Worm (Caenorhabditis elegans) whole organism, L1 larva: Measurements from ENCODE around the gene C25E10.16.

Experiments
- F16B12.6 ChIP-seq: fragments of 150-350 bp; optimal IDR thresholded peaks from 2 replicates; lab custom pipeline; 2014; ENCODE audit warnings: missing biosample characterization, missing genetic modification characterization
- Y116A8C.19 ChIP-seq: sonication (generic microtip); optimal IDR thresholded peaks from 2 replicates; lab custom pipeline; 2016; ENCODE audit warnings: missing compliant biosample characterization, missing genetic modification characterization, borderline replicate concordance
- aha-1 ChIP-seq: fragments of 150-350 bp; optimal IDR thresholded peaks from 2 replicates; lab custom pipeline; 2014; ENCODE audit warnings: missing biosample characterization, missing genetic modification characterization
- blmp-1 ChIP-seq: fragments of 150-350 bp; optimal IDR thresholded peaks from 2 replicates; lab custom pipeline; 2014; ENCODE audit warnings: missing biosample characterization, missing genetic modification characterization
- ceh-90 ChIP-seq: sonication (generic microtip); optimal IDR thresholded peaks from 2 replicates; lab custom pipeline; 2016; ENCODE audit warnings: missing genetic modification characterization, missing compliant biosample characterization
- ces-1 ChIP-seq: fragments of 150-350 bp; optimal IDR thresholded peaks from 2 replicates; lab custom pipeline; 2014; ENCODE audit warnings: missing biosample characterization, missing genetic modification reagents, missing genetic modification characterization
- dsc-1 ChIP-seq: sonication (generic microtip); optimal IDR thresholded peaks from 2 replicates; lab custom pipeline; 2016; ENCODE audit warnings: mild to moderate bottlenecking, missing genetic modification characterization, missing compliant biosample characterization
- egl-13 ChIP-seq: sonication (generic microtip); optimal IDR thresholded peaks from 2 replicates; lab custom pipeline; 2016; ENCODE audit warnings: missing genotype, missing genetic modification reagents, missing genetic modification characterization, missing compliant biosample characterization
- egl-27 ChIP-seq, 2 experiments: fragments of 150-350 bp in 1 of 2; sonication (generic microtip); optimal IDR thresholded peaks; 3 replicates each; lab custom pipeline; 2017 to 2018; ENCODE audit warnings: missing biosample characterization in 2 of 2, missing genetic modification characterization in 2 of 2, missing genetic modification reagents in 2 of 2
- elt-2 ChIP-seq: sonication (generic microtip); optimal IDR thresholded peaks from 2 replicates; lab custom pipeline; 2016; ENCODE audit warnings: missing genetic modification characterization, mild to moderate bottlenecking, inconsistent platforms, missing compliant biosample characterization, missing genetic modification reagents
- fkh-10 ChIP-seq: sonication (generic microtip); optimal IDR thresholded peaks from 2 replicates; lab custom pipeline; 2017; ENCODE audit warnings: missing biosample characterization, missing genetic modification reagents, missing genetic modification characterization
- fkh-8 ChIP-seq: sonication (generic microtip); optimal IDR thresholded peaks from 2 replicates; lab custom pipeline; 2016; ENCODE audit warnings: mild to moderate bottlenecking, missing genetic modification characterization, missing compliant biosample characterization
- grh-1 ChIP-seq: fragments of 200-800 bp; sonication (Bioruptor generic); IDR thresholded peaks from 2 replicates; pipeline ENCODE4 v1.3.6; 2022; ENCODE audit warnings: missing genetic modification reagents, missing genetic modification characterization, missing compliant biosample characterization
- hlh-17 ChIP-seq: fragments of 200-800 bp; sonication (Bioruptor generic); optimal IDR thresholded peaks from 2 replicates; lab custom pipeline; 2018; ENCODE audit warnings: missing genetic modification characterization, mild to moderate bottlenecking, missing compliant biosample characterization, moderate library complexity, borderline replicate concordance
- jun-1 ChIP-seq: fragments of 150-350 bp; optimal IDR thresholded peaks from 2 replicates; lab custom pipeline; 2014; ENCODE audit warnings: missing biosample characterization, missing genetic modification reagents, missing genetic modification characterization
- lin-14 ChIP-seq: fragments of 200-800 bp; sonication (Bioruptor generic); optimal IDR thresholded peaks from 2 replicates; lab custom pipeline; 2018; ENCODE audit warnings: mild to moderate bottlenecking, missing genetic modification characterization, moderate library complexity, missing compliant biosample characterization
- lin-35 ChIP-seq, 2 experiments: fragments of 150-350 bp; optimal IDR thresholded peaks; 2 replicates each; lab custom pipeline; 2014; ENCODE audit warnings: missing biosample characterization in 2 of 2, missing genetic modification characterization in 2 of 2, missing genetic modification reagents in 2 of 2
- lin-39 ChIP-seq: fragments of 150-350 bp; optimal IDR thresholded peaks from 2 replicates; lab custom pipeline; 2014; ENCODE audit warnings: missing biosample characterization, missing genetic modification reagents, missing genetic modification characterization
- lsy-2 ChIP-seq, 2 experiments: fragments of 150-350 bp; optimal IDR thresholded peaks; 2 replicates each; lab custom pipeline; 2014; ENCODE audit warnings: missing biosample characterization in 2 of 2, missing genetic modification characterization in 2 of 2
- mab-9 ChIP-seq: fragments of 200-800 bp; sonication (Bioruptor generic); IDR thresholded peaks from 2 replicates; pipeline ENCODE4 v1.3.6; 2022; ENCODE audit warnings: missing genetic modification reagents, missing genetic modification characterization, missing compliant biosample characterization
- mdl-1 ChIP-seq, 2 experiments: fragments of 150-350 bp; optimal IDR thresholded peaks; 2 replicates each; lab custom pipeline; 2014 to 2017; ENCODE audit warnings: missing biosample characterization in 2 of 2, missing genetic modification characterization in 2 of 2, inconsistent platforms in 1 of 2
- mef-2 ChIP-seq: fragments of 150-350 bp; optimal IDR thresholded peaks from 2 replicates; lab custom pipeline; 2014; ENCODE audit warnings: missing biosample characterization, missing genetic modification characterization
- nhr-19 ChIP-seq: fragments of 200-800 bp; sonication (Bioruptor generic); conservative IDR thresholded peaks from 2 replicates; pipeline ENCODE4 v1.3.6; 2022; ENCODE audit warnings: missing genetic modification characterization, missing compliant biosample characterization
- nhr-20 ChIP-seq: sonication (generic microtip); optimal IDR thresholded peaks from 2 replicates; lab custom pipeline; 2016; ENCODE audit warnings: mild to moderate bottlenecking, missing genetic modification characterization, missing compliant biosample characterization
- nhr-237 ChIP-seq: fragments of 150-350 bp; optimal IDR thresholded peaks from 2 replicates; lab custom pipeline; 2014; ENCODE audit warnings: missing biosample characterization, missing genetic modification characterization
- nhr-71 ChIP-seq: sonication (generic microtip); optimal IDR thresholded peaks from 2 replicates; lab custom pipeline; 2016; ENCODE audit warnings: mild to moderate bottlenecking, missing genetic modification characterization, moderate library complexity, missing compliant biosample characterization
- nhr-76 ChIP-seq: sonication (generic microtip); optimal IDR thresholded peaks from 2 replicates; lab custom pipeline; 2017; ENCODE audit warnings: missing biosample characterization, missing genetic modification characterization
- nhr-77 ChIP-seq: fragments of 150-350 bp; optimal IDR thresholded peaks from 2 replicates; lab custom pipeline; 2014; ENCODE audit warnings: missing biosample characterization, missing genetic modification characterization
- nhr-85 ChIP-seq: sonication (generic microtip); peaks from one replicate; lab custom pipeline; 2016; ENCODE audit warnings: missing genetic modification characterization, inconsistent platforms, missing compliant biosample characterization
- nhr-90 ChIP-seq: sonication (generic microtip); optimal IDR thresholded peaks from 2 replicates; lab custom pipeline; 2016; ENCODE audit warnings: mild to moderate bottlenecking, missing genetic modification characterization, missing compliant biosample characterization; ENCODE audit not compliant: poor library complexity
- pag-3 ChIP-seq: sonication (generic microtip); optimal IDR thresholded peaks from 2 replicates; lab custom pipeline; 2017; ENCODE audit warnings: missing genetic modification characterization, mild to moderate bottlenecking, missing compliant biosample characterization, antibody characterized with exemption, borderline replicate concordance; ENCODE audit not compliant: insufficient read depth
- pax-3 ChIP-seq: fragments of 200-800 bp; sonication (Bioruptor generic); optimal IDR thresholded peaks from 2 replicates; lab custom pipeline; 2018; ENCODE audit warnings: mild to moderate bottlenecking, missing genetic modification characterization, moderate library complexity, missing compliant biosample characterization
- rnt-1 ChIP-seq: sonication (generic microtip); optimal IDR thresholded peaks from 2 replicates; lab custom pipeline; 2016; ENCODE audit warnings: mild to moderate bottlenecking, missing genetic modification characterization, moderate library complexity, missing compliant biosample characterization
- skn-1 ChIP-seq: fragments of 150-350 bp; optimal IDR thresholded peaks from 2 replicates; lab custom pipeline; 2014; ENCODE audit warnings: missing biosample characterization, missing genetic modification characterization
- snu-23 ChIP-seq: sonication (generic microtip); optimal IDR thresholded peaks from 2 replicates; lab custom pipeline; 2016; ENCODE audit warnings: missing genetic modification characterization, missing compliant biosample characterization
- sox-4 ChIP-seq: sonication (generic microtip); optimal IDR thresholded peaks from 2 replicates; lab custom pipeline; 2016; ENCODE audit warnings: missing genetic modification characterization, missing compliant biosample characterization
- swsn-7 ChIP-seq: sonication (generic microtip); optimal IDR thresholded peaks from 2 replicates; lab custom pipeline; 2016; ENCODE audit warnings: missing genetic modification characterization, missing compliant biosample characterization
- tbx-2 ChIP-seq: sonication (generic microtip); optimal IDR thresholded peaks from 2 replicates; lab custom pipeline; 2016; ENCODE audit warnings: missing genetic modification characterization, missing compliant biosample characterization
- tlp-1 ChIP-seq: fragments of 150-350 bp; optimal IDR thresholded peaks from 2 replicates; lab custom pipeline; 2014; ENCODE audit warnings: missing biosample characterization, missing genetic modification characterization
- unc-130 ChIP-seq: fragments of 150-350 bp; optimal IDR thresholded peaks from 2 replicates; lab custom pipeline; 2017; ENCODE audit warnings: missing biosample characterization, missing genetic modification characterization, inconsistent platforms
- unc-62 ChIP-seq: fragments of 150-350 bp; optimal IDR thresholded peaks from 2 replicates; lab custom pipeline; 2014; ENCODE audit warnings: missing biosample characterization, missing genetic modification reagents, missing genetic modification characterization
- vab-15 ChIP-seq: sonication (generic microtip); optimal IDR thresholded peaks from 2 replicates; lab custom pipeline; 2017; ENCODE audit warnings: missing genotype, mild to moderate bottlenecking, missing genetic modification characterization, missing compliant biosample characterization
- xbp-1 ChIP-seq: sonication (generic microtip); optimal IDR thresholded peaks from 2 replicates; lab custom pipeline; 2016; ENCODE audit warnings: missing genetic modification characterization, missing compliant biosample characterization
- ztf-11 ChIP-seq, 2 experiments: sonication (generic microtip); optimal IDR thresholded peaks; 2 replicates each; lab custom pipeline; 2016 to 2017; ENCODE audit warnings: missing genetic modification characterization in 2 of 2, missing biosample characterization in 1 of 2, missing compliant biosample characterization in 1 of 2

The C25E10.16 gene

DNA sequence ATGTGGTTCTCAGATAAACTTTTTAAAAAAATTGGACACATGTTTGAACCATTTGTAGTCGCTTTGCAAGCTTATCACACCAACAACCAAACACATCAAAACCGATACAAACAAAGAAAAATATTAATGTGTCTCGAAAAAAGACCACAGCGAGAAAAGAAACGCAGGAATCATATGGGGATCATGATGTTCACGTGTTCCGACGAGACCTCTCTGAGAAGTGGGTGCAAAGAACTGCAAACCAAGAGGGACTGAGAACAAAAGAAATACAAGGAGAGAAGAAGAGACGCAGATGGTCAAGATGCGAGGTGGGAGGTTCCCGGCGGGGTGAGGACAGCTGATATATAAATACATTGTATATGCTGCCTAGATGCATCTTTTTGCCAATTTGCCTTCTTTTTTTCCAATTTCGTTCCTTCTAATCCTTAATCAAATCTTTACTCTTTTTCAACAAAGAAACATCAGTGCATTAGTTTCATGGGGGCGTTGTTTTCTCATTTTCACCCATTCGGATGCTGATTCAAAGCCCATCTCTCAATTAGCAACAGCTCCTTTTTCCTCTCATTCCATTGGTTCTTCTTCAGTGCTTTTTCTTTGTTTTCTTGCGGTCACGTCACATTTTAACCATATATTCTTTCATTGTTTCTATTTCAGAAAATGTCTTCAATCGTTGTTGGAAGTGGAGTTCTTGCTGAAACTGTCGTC, 36.4 kb upstream of the C25E10.16 start, which contains the start of gene F21C10.10 (continued):
- peak in 1 of 2 experiments; percentile 98 for TF ChIP-seq mdl-1 (tag; optimal IDR thresholded peaks at IDR 0.05; lab: Kevin White, UChicago)
- no peak for TF ChIP-seq Y116A8C.19 (tag; lab: Kevin White, UChicago)
- no peak for TF ChIP-seq nhr-76 (tag; lab: Kevin White, UChicago)
- TF ChIP-seq dsc-1 (tag; lab: Kevin White, UChicago), result peak; percentile 21
- TF ChIP-seq pag-3 (tag; lab: Kevin White, UChicago), result no peak
- TF ChIP-seq nhr-20, result peak; percentile 97
- peak; percentile 77 for TF ChIP-seq skn-1 (tag; lab: Kevin White, UChicago)
- peak; percentile 41 for TF ChIP-seq jun-1 (tag; lab: Kevin White, UChicago)
- TF ChIP-seq nhr-77 (tag; lab: Kevin White, UChicago), result peak; percentile 36
- peak; percentile 96 for TF ChIP-seq nhr-19
- peak; percentile 84 for TF ChIP-seq nhr-90
- peak; percentile 70 to 74 for TF ChIP-seq lsy-2 (tag; optimal IDR thresholded peaks at IDR 0.05; lab: Kevin White, UChicago)
- peak; percentile 58 to 87 for TF ChIP-seq lin-35 (GFP tag; optimal IDR thresholded peaks at IDR 0.05; lab: Kevin White, UChicago)
- no peak for TF ChIP-seq lin-39 (tag; lab: Kevin White, UChicago)
- 0 out of 2 replicates have a peak, but pooled peaks have one; percentile 7 for TF ChIP-seq mab-9 (GFP tag; lab: Robert Waterston, UW)
- TF ChIP-seq ces-1 (GFP tag; lab: Kevin White, UChicago), result no peak
- TF ChIP-seq hlh-17 (GFP tag; lab: Kevin White, UChicago), result no peak
- TF ChIP-seq aha-1 (tag; lab: Kevin White, UChicago), result no peak
- TF ChIP-seq egl-27 (tag; optimal IDR thresholded peaks at IDR 0.05; lab: Kevin White, UChicago), result peak; percentile 33 to 39
- TF ChIP-seq unc-62 (GFP tag; lab: Kevin White, UChicago), result no peak
- peak; percentile 67 for TF ChIP-seq grh-1 (GFP tag; lab: Robert Waterston, UW)
- TF ChIP-seq lin-14 (GFP tag; lab: Kevin White, UChicago), result peak; percentile 94
- no peak for TF ChIP-seq ceh-90 (tag; lab: Kevin White, UChicago)
- peak; percentile 62 for TF ChIP-seq swsn-7 (tag; lab: Kevin White, UChicago)
- TF ChIP-seq fkh-10, result no peak
- TF ChIP-seq nhr-85 (tag; lab: Kevin White, UChicago), result peak; percentile 99

DNA sequence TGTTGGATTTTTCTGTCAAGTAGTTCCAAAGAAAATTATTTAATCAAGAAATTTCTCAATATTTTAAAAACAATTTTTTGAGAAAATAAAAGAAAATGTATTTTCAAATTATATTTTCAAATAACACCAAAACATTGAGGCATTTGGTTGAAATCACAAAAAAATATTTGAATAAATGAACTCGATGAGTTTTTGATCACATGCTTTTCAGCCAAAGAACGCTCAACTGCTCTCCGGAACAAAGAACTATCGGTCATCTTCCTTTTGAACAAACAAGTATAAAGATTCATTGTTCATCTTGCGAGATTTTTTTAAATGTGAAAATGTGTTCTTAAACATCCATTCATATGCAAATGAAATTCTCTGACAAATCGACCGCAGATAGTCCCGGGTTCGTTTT, 35.6 kb upstream of the C25E10.16 start:
- TF ChIP-seq egl-13, result no peak
- TF ChIP-seq blmp-1 (tag; lab: Kevin White, UChicago), result no peak
- TF ChIP-seq nhr-237 (tag; lab: Kevin White, UChicago), result no peak
- TF ChIP-seq skn-1 (tag; lab: Kevin White, UChicago), result peak; percentile 20
- TF ChIP-seq lin-35 (GFP tag; optimal IDR thresholded peaks at IDR 0.05; lab: Kevin White, UChicago), result peak in 1 of 2 experiments; percentile 14
- peak; percentile 80 for TF ChIP-seq nhr-19

DNA sequence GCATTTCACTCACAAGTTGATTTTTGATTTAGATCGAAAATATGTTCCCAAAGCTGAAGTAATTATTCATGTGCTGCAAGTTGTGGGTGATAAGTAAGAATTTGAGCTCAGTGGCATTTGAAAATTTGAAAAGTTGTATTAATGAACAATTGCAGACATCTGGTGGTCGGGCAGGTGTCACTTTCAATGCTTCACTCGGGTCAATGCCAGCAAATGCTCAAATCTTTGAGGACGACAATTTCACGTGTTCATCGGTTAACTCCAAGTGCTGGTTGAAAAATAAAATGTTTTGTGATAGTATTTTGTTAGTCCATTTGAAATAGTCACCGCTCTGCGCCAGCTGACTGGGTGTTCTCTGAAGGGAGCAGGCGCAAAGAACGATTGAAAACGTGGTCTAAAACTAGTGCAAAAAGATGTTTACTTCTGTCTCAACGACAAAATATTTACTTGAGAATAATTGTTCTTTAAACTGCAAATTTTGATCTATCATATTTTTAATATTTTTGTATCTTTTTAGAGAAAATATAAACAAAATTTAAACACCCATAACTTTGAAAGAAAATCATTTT, 34.8 kb upstream of the C25E10.16 start:
- peak; percentile 28 for TF ChIP-seq pax-3 (tag; lab: Kevin White, UChicago)
- peak; percentile 18 for TF ChIP-seq jun-1 (tag; lab: Kevin White, UChicago)
- TF ChIP-seq tlp-1, result no peak
- no peak for TF ChIP-seq sox-4
- TF ChIP-seq xbp-1 (tag; lab: Kevin White, UChicago), result peak; percentile 66
- TF ChIP-seq egl-13, result peak; percentile 29
- TF ChIP-seq unc-130 (tag; lab: Kevin White, UChicago), result peak; percentile 95
- TF ChIP-seq nhr-76 (tag; lab: Kevin White, UChicago), result no peak
- no peak for TF ChIP-seq F16B12.6 (tag; lab: Kevin White, UChicago)
- TF ChIP-seq fkh-8 (tag; lab: Kevin White, UChicago), result peak; percentile 56
- TF ChIP-seq vab-15 (tag; lab: Kevin White, UChicago), result no peak
- peak; percentile 59 to 64 for TF ChIP-seq lsy-2 (tag; optimal IDR thresholded peaks at IDR 0.05; lab: Kevin White, UChicago)
- TF ChIP-seq nhr-71 (tag; lab: Kevin White, UChicago), result peak; percentile 93
- peak; percentile 11 for TF ChIP-seq mef-2 (tag; lab: Kevin White, UChicago)
- peak in 1 of 2 experiments; percentile 95 for TF ChIP-seq mdl-1 (tag; optimal IDR thresholded peaks at IDR 0.05; lab: Kevin White, UChicago)
- no peak for TF ChIP-seq fkh-10
- peak; percentile 77 for TF ChIP-seq tbx-2 (tag; lab: Kevin White, UChicago)
- peak; percentile 96 for TF ChIP-seq nhr-20
- peak in 1 of 2 experiments; percentile 10 for TF ChIP-seq ztf-11 (tag; optimal IDR thresholded peaks at IDR 0.05; lab: Kevin White, UChicago)
- TF ChIP-seq lin-14 (GFP tag; lab: Kevin White, UChicago), result peak; percentile 89
- TF ChIP-seq snu-23 (GFP tag; lab: Kevin White, UChicago), result peak; percentile 89
- TF ChIP-seq elt-2, result peak; percentile 82
- peak; percentile 78 for TF ChIP-seq nhr-90
- TF ChIP-seq rnt-1, result peak; percentile 68
- no peak for TF ChIP-seq hlh-17 (GFP tag; lab: Kevin White, UChicago)
- peak; percentile 95 for TF ChIP-seq nhr-85 (tag; lab: Kevin White, UChicago)
- peak; percentile 62 for TF ChIP-seq swsn-7 (tag; lab: Kevin White, UChicago)
